Worm (Caenorhabditis elegans) whole organism, early embryonic: ENCODE data around the gene hex-2.

Experiments used
- B0310.2 ChIP-seq: sonication (generic microtip); optimal IDR thresholded peaks from 2 replicates; lab custom pipeline; 2016; ENCODE audit warnings: mild to moderate bottlenecking, missing genetic modification characterization, missing compliant biosample characterization
- F13C5.2 ChIP-seq: sonication (generic microtip); optimal IDR thresholded peaks from 2 replicates; lab custom pipeline; 2017; ENCODE audit warnings: mild to moderate bottlenecking, missing genetic modification characterization, inconsistent platforms, missing compliant biosample characterization
- aly-1 ChIP-seq: sonication (generic microtip); optimal IDR thresholded peaks from 2 replicates; lab custom pipeline; 2016; ENCODE audit warnings: missing genetic modification characterization, missing compliant biosample characterization
- ama-1 ChIP-seq: fragments of 150-350 bp; optimal IDR thresholded peaks from 2 replicates; lab custom pipeline; 2014
- ceh-13 ChIP-seq: fragments of 200-800 bp; sonication (Bioruptor generic); optimal IDR thresholded peaks from 2 replicates; lab custom pipeline; 2018; ENCODE audit warnings: mild to moderate bottlenecking, missing genetic modification characterization, missing compliant biosample characterization
- ceh-36 ChIP-seq: sonication (generic microtip); optimal IDR thresholded peaks from 2 replicates; lab custom pipeline; 2016; ENCODE audit warnings: missing genetic modification characterization, inconsistent platforms, missing compliant biosample characterization
- ets-7 ChIP-seq: sonication (generic microtip); optimal IDR thresholded peaks from 2 replicates; lab custom pipeline; 2016; ENCODE audit warnings: missing genotype, missing genetic modification characterization, missing compliant biosample characterization
- flt-1 ChIP-seq: fragments of 200-800 bp; sonication (Bioruptor generic); IDR thresholded peaks from 2 replicates; pipeline ENCODE4 v1.3.6; 2022; ENCODE audit warnings: missing genetic modification characterization, missing compliant biosample characterization
- hmbx-1 ChIP-seq: sonication (generic microtip); optimal IDR thresholded peaks from 2 replicates; lab custom pipeline; 2016; ENCODE audit warnings: mild to moderate bottlenecking, missing genetic modification characterization, missing compliant biosample characterization
- hmg-4 ChIP-seq: fragments of 200-800 bp; sonication (Bioruptor generic); optimal IDR thresholded peaks from 2 replicates; lab custom pipeline; 2018; ENCODE audit warnings: mild to moderate bottlenecking, missing genetic modification characterization, missing compliant biosample characterization
- hnd-1 ChIP-seq: sonication (generic microtip); optimal IDR thresholded peaks from 2 replicates; lab custom pipeline; 2016; ENCODE audit warnings: missing genetic modification characterization, missing compliant biosample characterization
- pes-1 ChIP-seq: fragments of 200-800 bp; sonication (Bioruptor generic); IDR thresholded peaks from 2 replicates; pipeline ENCODE4 v1.3.6; 2022; ENCODE audit warnings: missing genetic modification reagents, missing genetic modification characterization, missing compliant biosample characterization
- scrt-1 ChIP-seq: fragments of 200-800 bp; sonication (Bioruptor generic); IDR thresholded peaks from 2 replicates; pipeline ENCODE4 v1.3.6; 2022; ENCODE audit warnings: missing genetic modification characterization, missing compliant biosample characterization
- sea-1 ChIP-seq: fragments of 200-800 bp; sonication (Bioruptor generic); conservative IDR thresholded peaks from 2 replicates; pipeline ENCODE4 v1.3.6; 2022; ENCODE audit warnings: missing genetic modification characterization, missing compliant biosample characterization
- tbx-11 ChIP-seq: fragments of 200-800 bp; sonication (Bioruptor generic); IDR thresholded peaks from 2 replicates; pipeline ENCODE4 v1.3.6; 2022; ENCODE audit warnings: missing genetic modification characterization, missing compliant biosample characterization
- tbx-37 ChIP-seq: fragments of 200-800 bp; sonication (Bioruptor generic); conservative IDR thresholded peaks from 2 replicates; pipeline ENCODE4 v1.3.6; 2022; ENCODE audit warnings: missing genetic modification reagents, missing genetic modification characterization, missing compliant biosample characterization
- tra-4 ChIP-seq: sonication (generic microtip); optimal IDR thresholded peaks from 2 replicates; lab custom pipeline; 2017; ENCODE audit warnings: missing genetic modification characterization, missing compliant biosample characterization

hex-2 gene

DNA sequence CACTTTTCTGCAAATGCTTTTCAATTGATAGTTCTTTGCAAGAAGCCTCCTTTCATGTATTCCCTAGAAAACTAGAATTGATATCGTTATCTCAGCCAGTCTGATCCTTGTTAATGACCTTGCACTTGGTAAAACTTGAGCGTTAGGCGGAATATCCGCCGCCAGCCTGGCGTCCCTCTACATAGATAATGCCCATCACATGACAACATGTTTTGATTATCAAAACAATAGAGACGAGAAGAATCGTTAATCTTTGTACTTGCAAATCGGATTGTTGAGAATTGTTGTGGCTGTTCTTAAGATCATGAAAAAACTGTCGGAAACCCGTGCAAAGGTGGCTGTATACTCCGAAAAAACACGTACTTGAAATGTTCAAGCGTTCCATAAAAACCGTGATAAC, 39.3 kb downstream of the hex-2 start:
- TF ChIP-seq ceh-36 (tag; lab: Kevin White, UChicago), result no peak
- TF ChIP-seq hmbx-1 (tag; lab: Kevin White, UChicago), result no peak

DNA sequence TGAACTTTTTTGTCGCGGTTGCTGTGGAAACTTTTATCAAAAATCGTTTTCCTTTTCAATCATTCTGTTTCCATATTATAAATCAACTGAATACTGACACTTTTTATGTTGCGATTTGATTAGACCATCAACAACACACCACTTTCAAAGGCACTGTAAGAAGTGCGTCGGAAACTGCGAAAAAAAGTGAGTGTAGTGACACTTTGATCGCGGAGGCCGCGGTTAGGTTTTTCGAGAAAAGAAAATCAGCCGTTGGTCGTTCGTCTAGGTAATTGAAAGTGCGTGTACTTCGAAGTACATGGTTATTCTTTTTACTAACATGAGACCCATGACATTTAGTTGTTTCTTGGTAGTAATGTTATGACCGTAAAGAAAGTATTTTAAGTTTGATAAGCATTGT, 41.4 kb downstream of the hex-2 start:
- no peak for TF ChIP-seq ama-1 (lab: Kevin White, UChicago)
- no peak for TF ChIP-seq B0310.2
- no peak for TF ChIP-seq pes-1 (GFP tag; lab: Robert Waterston, UW)

DNA sequence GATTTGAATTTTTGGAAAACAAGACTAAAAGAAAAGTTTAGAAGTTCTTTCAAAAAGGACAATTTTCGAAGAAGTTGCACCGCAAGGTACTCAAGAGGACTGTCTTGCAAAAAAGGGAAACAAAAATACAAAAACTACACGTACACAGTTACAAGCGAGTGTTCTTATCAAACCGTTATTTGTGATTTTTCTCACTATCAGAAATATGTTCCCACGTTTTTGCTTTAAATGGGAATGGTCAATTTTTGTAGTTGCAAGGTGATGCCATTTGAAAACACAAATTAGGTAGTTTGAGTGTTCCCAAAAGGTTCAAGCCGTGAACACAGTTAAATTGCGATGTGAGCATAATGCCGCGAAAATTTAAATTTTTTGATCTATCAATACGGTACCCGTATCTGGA, 41.9 kb downstream of the hex-2 start:
- TF ChIP-seq scrt-1 (GFP tag; lab: Robert Waterston, UW) (no peak), pes-1 (GFP tag; lab: Robert Waterston, UW) (no peak), tra-4 (tag; lab: Kevin White, UChicago) (no peak), tbx-37 (GFP tag; lab: Robert Waterston, UW) (no peak), hmbx-1 (tag; lab: Kevin White, UChicago) (no peak), hnd-1 (tag; lab: Kevin White, UChicago) (no peak), ceh-13 (GFP tag; lab: Kevin White, UChicago) (no peak), aly-1 (no peak), sea-1 (no peak), tbx-11 (GFP tag; lab: Robert Waterston, UW) (no peak), ceh-36 (tag; lab: Kevin White, UChicago) (no peak), B0310.2 (no peak), ama-1 (lab: Kevin White, UChicago) (no peak), F13C5.2 (tag; lab: Kevin White, UChicago) (no peak), hmg-4 (GFP tag; lab: Kevin White, UChicago) (no peak), ets-7 (no peak), flt-1 (GFP tag; lab: Robert Waterston, UW) (no peak)

DNA sequence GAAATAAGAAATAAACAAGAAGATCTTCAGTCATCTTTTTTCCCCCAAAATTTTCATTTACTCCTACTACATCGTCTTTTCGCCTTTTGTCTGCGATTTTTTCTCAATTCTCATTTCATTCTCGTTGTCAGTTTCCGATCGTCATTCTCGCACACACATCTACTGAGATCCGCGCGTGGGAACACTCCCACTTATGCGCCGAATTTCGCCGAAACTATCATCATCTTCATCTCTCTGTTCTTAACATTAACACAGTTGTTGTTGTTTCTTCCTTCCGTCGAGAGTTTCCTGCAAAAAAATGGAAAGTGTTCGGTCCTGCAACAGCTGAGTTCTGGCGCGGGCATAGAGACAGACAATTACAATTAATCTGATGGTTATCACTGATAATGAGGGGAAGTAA, 43.3 kb downstream of the hex-2 start:
- TF ChIP-seq B0310.2 (no peak), sea-1 (no peak), tbx-37 (GFP tag; lab: Robert Waterston, UW) (no peak), flt-1 (GFP tag; lab: Robert Waterston, UW) (no peak), ama-1 (lab: Kevin White, UChicago) (no peak), scrt-1 (GFP tag; lab: Robert Waterston, UW) (no peak), hmg-4 (GFP tag; lab: Kevin White, UChicago) (no peak), tra-4 (tag; lab: Kevin White, UChicago) (no peak)

DNA sequence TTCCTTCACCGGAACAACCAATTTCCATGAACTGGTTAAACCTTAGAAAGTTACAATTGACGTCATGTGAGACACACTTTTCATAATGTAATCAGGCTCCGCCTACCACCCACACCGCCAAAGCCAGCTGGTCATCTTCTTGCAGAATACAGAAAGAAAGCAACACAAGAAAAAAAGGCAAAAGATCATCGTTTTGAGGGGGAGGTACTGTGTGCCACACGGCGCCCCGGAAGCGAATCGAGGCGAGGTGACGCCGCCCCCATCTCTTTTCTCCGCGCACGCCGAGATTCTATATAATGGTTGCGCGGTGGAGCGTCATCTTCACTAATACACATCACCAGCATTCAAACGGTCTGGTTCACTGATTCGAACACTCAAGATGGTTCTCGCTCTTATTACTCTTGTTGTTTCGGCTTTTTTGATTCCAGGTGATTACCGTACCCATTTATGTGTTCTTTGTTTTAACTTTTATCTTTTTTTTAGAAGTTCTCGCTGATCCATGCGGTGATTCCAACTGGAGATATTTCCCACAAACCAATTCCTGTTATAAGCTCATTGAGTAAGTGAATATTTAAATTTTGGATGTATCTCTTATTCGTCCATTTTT, 45.7 kb downstream of the hex-2 start, which contains the start of gene clec-1:
TSS of gene clec-1 (plus strand) at position 320 of the 607 bp plus-strand sequence.
- no peak for TF ChIP-seq hmbx-1 (tag; lab: Kevin White, UChicago)
- no peak for TF ChIP-seq F13C5.2 (tag; lab: Kevin White, UChicago)
- no peak for TF ChIP-seq tra-4 (tag; lab: Kevin White, UChicago)
- no peak for TF ChIP-seq tbx-11 (GFP tag; lab: Robert Waterston, UW)
- no peak for TF ChIP-seq ceh-36 (tag; lab: Kevin White, UChicago)
- no peak for TF ChIP-seq B0310.2
- TF ChIP-seq flt-1 (GFP tag; lab: Robert Waterston, UW), result no peak
- no peak for TF ChIP-seq ama-1 (lab: Kevin White, UChicago)
- TF ChIP-seq sea-1, result no peak
- TF ChIP-seq hnd-1 (tag; lab: Kevin White, UChicago), result no peak
- no peak for TF ChIP-seq ets-7
- TF ChIP-seq hmg-4 (GFP tag; lab: Kevin White, UChicago), result no peak
- TF ChIP-seq scrt-1 (GFP tag; lab: Robert Waterston, UW), result no peak
- no peak for TF ChIP-seq ceh-13 (GFP tag; lab: Kevin White, UChicago)
- no peak for TF ChIP-seq tbx-37 (GFP tag; lab: Robert Waterston, UW)
- TF ChIP-seq aly-1, result no peak
- no peak for TF ChIP-seq pes-1 (GFP tag; lab: Robert Waterston, UW)

DNA sequence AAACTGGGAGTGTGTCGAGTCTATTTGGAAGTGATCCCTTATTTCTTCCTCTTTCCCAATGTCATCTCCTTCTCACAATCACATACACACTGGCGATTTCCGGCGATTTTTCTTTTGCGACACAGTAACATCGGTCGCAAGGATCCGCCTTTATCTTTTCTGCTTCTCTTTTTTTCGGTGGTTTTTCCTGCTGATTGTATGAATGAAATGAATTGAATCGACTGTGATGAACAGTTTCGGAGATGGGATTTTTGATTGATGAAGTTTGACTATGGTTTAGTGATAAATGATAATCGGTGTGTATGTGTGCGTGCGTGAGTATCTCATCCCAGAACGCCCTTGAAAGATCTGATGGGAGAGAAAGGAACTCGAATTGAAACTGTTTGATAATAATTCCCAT, 46.9 kb downstream of the hex-2 start:
- no peak for TF ChIP-seq sea-1

DNA sequence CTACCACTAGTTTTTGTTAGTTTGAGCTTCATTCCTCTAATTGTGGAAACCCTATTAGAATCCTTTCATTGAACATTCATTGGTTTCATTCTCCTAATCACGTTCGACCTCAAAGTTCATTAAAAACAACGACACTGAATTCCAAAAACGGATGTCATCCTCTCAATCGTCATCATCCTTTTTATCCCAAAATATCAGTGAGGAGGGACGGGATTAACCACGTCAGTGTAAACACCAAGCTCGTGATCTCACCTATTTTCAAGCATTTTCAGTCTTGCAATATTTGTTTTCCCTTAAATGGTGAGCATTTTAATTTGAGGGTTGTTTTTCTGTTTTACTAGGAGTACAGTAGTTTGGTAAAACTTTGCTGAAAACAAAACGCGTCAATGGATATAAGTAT, 50.2 kb downstream of the hex-2 start:
- TF ChIP-seq ama-1 (lab: Kevin White, UChicago), result no peak
- no peak for TF ChIP-seq ets-7
- TF ChIP-seq tbx-11 (GFP tag; lab: Robert Waterston, UW), result no peak
- no peak for TF ChIP-seq tra-4 (tag; lab: Kevin White, UChicago)

DNA sequence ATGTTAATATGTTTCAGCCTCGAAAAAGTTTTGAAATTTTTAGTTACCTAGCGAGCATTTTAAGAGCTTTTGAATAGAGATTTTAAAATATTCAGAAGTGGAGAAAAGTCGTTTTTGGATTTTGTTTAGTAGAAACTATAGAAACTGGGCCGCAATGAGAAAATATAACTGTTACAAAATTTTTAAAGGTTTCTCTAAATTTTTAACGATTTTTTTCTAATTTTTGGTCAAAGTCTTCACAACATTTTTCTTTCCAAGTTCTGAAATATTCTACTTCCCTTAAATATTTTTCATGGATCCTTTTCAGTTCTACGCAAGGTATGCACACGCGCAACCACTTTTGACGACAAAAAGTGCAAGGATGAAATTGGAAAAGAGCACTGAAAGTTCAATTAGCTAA, 51.3 kb downstream of the hex-2 start, which contains the start of gene peli-1:
TSS of gene peli-1 (plus strand) at position 301 of the 400 bp plus-strand sequence.
- TF ChIP-seq hmg-4 (GFP tag; lab: Kevin White, UChicago) (no peak), pes-1 (GFP tag; lab: Robert Waterston, UW) (no peak), ceh-36 (tag; lab: Kevin White, UChicago) (no peak), flt-1 (GFP tag; lab: Robert Waterston, UW) (no peak), ama-1 (lab: Kevin White, UChicago) (no peak), aly-1 (no peak), F13C5.2 (tag; lab: Kevin White, UChicago) (no peak), hmbx-1 (tag; lab: Kevin White, UChicago) (no peak), ets-7 (no peak), scrt-1 (GFP tag; lab: Robert Waterston, UW) (no peak), hnd-1 (tag; lab: Kevin White, UChicago) (no peak)
